Worm (Caenorhabditis elegans) whole organism, young adult: ENCODE results near the gene R06F6.12.

Experiments used
- B0035.1 ChIP-seq: sonication (generic microtip); optimal IDR thresholded peaks from 2 replicates; lab custom pipeline; 2016; ENCODE audit warnings: missing genetic modification characterization, mild to moderate bottlenecking, missing compliant biosample characterization, missing genotype, missing genetic modification reagents
- B0336.3 ChIP-seq: fragments of 200-800 bp; sonication (Bioruptor generic); IDR thresholded peaks from 2 replicates; pipeline ENCODE4 v1.3.6; 2022; ENCODE audit warnings: missing genetic modification characterization, missing compliant biosample characterization
- C06A6.2 ChIP-seq: fragments of 200-800 bp; sonication (Bioruptor generic); conservative IDR thresholded peaks from 2 replicates; pipeline ENCODE4 v1.3.6; 2022; ENCODE audit warnings: missing genetic modification characterization, missing compliant biosample characterization
- D2030.7 ChIP-seq: fragments of 200-800 bp; sonication (Bioruptor generic); IDR thresholded peaks from 2 replicates; pipeline ENCODE4 v1.3.6; 2022; ENCODE audit warnings: missing genetic modification reagents, missing genetic modification characterization, missing compliant biosample characterization
- F10E7.11 ChIP-seq: sonication (generic microtip); optimal IDR thresholded peaks from 2 replicates; lab custom pipeline; 2017; ENCODE audit warnings: mild to moderate bottlenecking, missing genetic modification characterization, moderate library complexity, missing compliant biosample characterization
- F33H1.4 ChIP-seq: fragments of 200-800 bp; sonication (Bioruptor generic); IDR thresholded peaks from 2 replicates; pipeline ENCODE4 v1.3.6; 2022; ENCODE audit warnings: missing genetic modification reagents, missing genetic modification characterization, missing compliant biosample characterization
- F37B4.10 ChIP-seq: fragments of 200-800 bp; sonication (Bioruptor generic); IDR thresholded peaks from 2 replicates; pipeline ENCODE4 v1.3.6; 2022; ENCODE audit warnings: missing genetic modification characterization, missing compliant biosample characterization
- F39B2.1 ChIP-seq: fragments of 200-800 bp; sonication (Bioruptor generic); IDR thresholded peaks from 2 replicates; pipeline ENCODE4 v1.3.6; 2022; ENCODE audit warnings: missing genetic modification reagents, missing genetic modification characterization, missing compliant biosample characterization
- F57C9.4 ChIP-seq: sonication (generic microtip); optimal IDR thresholded peaks from 2 replicates; lab custom pipeline; 2017; ENCODE audit warnings: mild to moderate bottlenecking, missing genetic modification characterization, missing compliant biosample characterization
- T07F8.4 ChIP-seq: sonication (generic microtip); optimal IDR thresholded peaks from 2 replicates; lab custom pipeline; 2016; ENCODE audit warnings: mild to moderate bottlenecking, missing genetic modification characterization, moderate library complexity, missing compliant biosample characterization
- T26A5.8 ChIP-seq: sonication (generic microtip); optimal IDR thresholded peaks from 2 replicates; lab custom pipeline; 2016; ENCODE audit warnings: missing genetic modification characterization, missing compliant biosample characterization
- Y79H2A.3 ChIP-seq: fragments of 200-800 bp; sonication (Bioruptor generic); conservative IDR thresholded peaks from 2 replicates; pipeline ENCODE4 v1.3.6; 2022; ENCODE audit warnings: missing genetic modification reagents, missing genetic modification characterization, missing compliant biosample characterization
- Y95B8A.8 ChIP-seq: fragments of 200-800 bp; sonication (Bioruptor generic); IDR thresholded peaks from 2 replicates; pipeline ENCODE4 v1.3.6; 2022; ENCODE audit warnings: missing genetic modification reagents, missing genetic modification characterization, missing compliant biosample characterization
- akir-1 ChIP-seq: fragments of 200-800 bp; sonication (Bioruptor generic); optimal IDR thresholded peaks from 2 replicates; lab custom pipeline; 2018; ENCODE audit warnings: mild to moderate bottlenecking, missing genetic modification characterization, moderate library complexity, missing compliant biosample characterization
- aptf-2 ChIP-seq: fragments of 200-800 bp; sonication (Bioruptor generic); conservative IDR thresholded peaks from 2 replicates; pipeline ENCODE4 v1.3.6; 2022; ENCODE audit warnings: missing genetic modification reagents, missing genetic modification characterization, missing compliant biosample characterization
- atf-7 ChIP-seq: sonication (generic microtip); optimal IDR thresholded peaks from 2 replicates; lab custom pipeline; 2017; ENCODE audit warnings: mild to moderate bottlenecking, missing genetic modification characterization, missing compliant biosample characterization
- athp-1 ChIP-seq: sonication (generic microtip); optimal IDR thresholded peaks from 2 replicates; lab custom pipeline; 2017; ENCODE audit warnings: mild to moderate bottlenecking, missing genetic modification characterization, missing compliant biosample characterization
- bed-2 ChIP-seq: fragments of 200-800 bp; sonication (Bioruptor generic); IDR thresholded peaks from 2 replicates; pipeline ENCODE4 v1.3.6; 2022; ENCODE audit warnings: missing genetic modification reagents, missing genetic modification characterization, missing compliant biosample characterization
- cebp-1 ChIP-seq, 2 experiments: fragments of 200-800 bp in 1 of 2; sonication (Bioruptor generic) in 1 of 2; sonication (generic microtip) in 1 of 2; IDR thresholded peaks in 1 of 2; optimal IDR thresholded peaks in 1 of 2; 2 replicates each; pipeline versions ENCODE4 v1.3.6 to Lab custom; 2017 to 2022; ENCODE audit warnings: missing compliant biosample characterization in 2 of 2, missing genetic modification characterization in 2 of 2, mild to moderate bottlenecking in 1 of 2, missing genetic modification reagents in 1 of 2, moderate library complexity in 1 of 2
- ceh-58 ChIP-seq: fragments of 200-800 bp; sonication (Bioruptor generic); IDR thresholded peaks from 2 replicates; pipeline ENCODE4 v1.3.6; 2022; ENCODE audit warnings: missing genetic modification characterization, missing compliant biosample characterization
- die-1 ChIP-seq: sonication (generic microtip); optimal IDR thresholded peaks from 2 replicates; lab custom pipeline; 2016; ENCODE audit warnings: missing genotype, mild to moderate bottlenecking, missing genetic modification characterization, missing compliant biosample characterization
- dpl-1 ChIP-seq: fragments of 150-350 bp; optimal IDR thresholded peaks from 2 replicates; lab custom pipeline; 2014; ENCODE audit warnings: missing biosample characterization, missing genetic modification reagents, missing genetic modification characterization
- hmg-1.2 ChIP-seq: fragments of 200-800 bp; sonication (Bioruptor generic); IDR thresholded peaks from 2 replicates; pipeline ENCODE4 v1.3.6; 2022; ENCODE audit warnings: missing genetic modification reagents, missing genetic modification characterization, missing compliant biosample characterization
- hrde-1 ChIP-seq: sonication (generic microtip); optimal IDR thresholded peaks from 2 replicates; lab custom pipeline; 2016; ENCODE audit warnings: missing genetic modification characterization, mild to moderate bottlenecking, missing compliant biosample characterization, moderate library complexity, missing genotype, missing genetic modification reagents, borderline replicate concordance
- lag-1 ChIP-seq: fragments of 200-800 bp; sonication (Bioruptor generic); IDR thresholded peaks from 2 replicates; pipeline ENCODE4 v1.3.6; 2022; ENCODE audit warnings: missing genetic modification reagents, missing genetic modification characterization, missing compliant biosample characterization
- lsy-27 ChIP-seq: sonication (generic microtip); optimal IDR thresholded peaks from 2 replicates; lab custom pipeline; 2017; ENCODE audit warnings: missing genetic modification characterization, mild to moderate bottlenecking, missing compliant biosample characterization, antibody characterized with exemption, missing genotype, borderline replicate concordance; ENCODE audit not compliant: insufficient read depth
- madf-6 ChIP-seq: fragments of 200-800 bp; sonication (Bioruptor generic); IDR thresholded peaks from 2 replicates; pipeline ENCODE4 v1.3.6; 2022; ENCODE audit warnings: missing genetic modification reagents, missing genetic modification characterization, missing compliant biosample characterization
- madf-8 ChIP-seq: fragments of 200-800 bp; sonication (Bioruptor generic); conservative IDR thresholded peaks from 2 replicates; pipeline ENCODE4 v1.3.6; 2022; ENCODE audit warnings: missing genetic modification reagents, missing genetic modification characterization, missing compliant biosample characterization
- mel-28 ChIP-seq: sonication (generic microtip); optimal IDR thresholded peaks from 2 replicates; lab custom pipeline; 2016; ENCODE audit warnings: borderline replicate concordance, mild to moderate bottlenecking, missing genetic modification characterization, missing compliant biosample characterization
- mxl-1 ChIP-seq: sonication (generic microtip); optimal IDR thresholded peaks from 2 replicates; lab custom pipeline; 2016; ENCODE audit warnings: missing genetic modification characterization, missing compliant biosample characterization
- nfyb-1 ChIP-seq: fragments of 200-800 bp; sonication (Bioruptor generic); IDR thresholded peaks from 2 replicates; pipeline ENCODE4 v1.3.6; 2022; ENCODE audit warnings: missing genetic modification reagents, missing genetic modification characterization, missing compliant biosample characterization
- pbrm-1 ChIP-seq: fragments of 200-800 bp; sonication (Bioruptor generic); IDR thresholded peaks from 2 replicates; pipeline ENCODE4 v1.3.6; 2022; ENCODE audit warnings: missing genetic modification reagents, missing genetic modification characterization, missing compliant biosample characterization
- repo-1 ChIP-seq: sonication (generic microtip); optimal IDR thresholded peaks from 2 replicates; lab custom pipeline; 2017; ENCODE audit warnings: mild to moderate bottlenecking, missing genetic modification characterization, missing compliant biosample characterization
- snpc-4 ChIP-seq, 5 experiments: fragments of 150-350 bp in 1 of 5; sonication (generic microtip) in 4 of 5; optimal IDR thresholded peaks; 2 replicates each; lab custom pipeline; 2014 to 2018; ENCODE audit warnings: missing genetic modification characterization in 5 of 5, missing biosample characterization in 3 of 5, antibody characterized with exemption in 2 of 5, mild to moderate bottlenecking in 2 of 5, missing compliant biosample characterization in 2 of 5, missing genotype in 2 of 5, moderate library complexity in 2 of 5, missing genetic modification reagents in 1 of 5
- tbx-9 ChIP-seq: sonication (generic microtip); optimal IDR thresholded peaks from 2 replicates; lab custom pipeline; 2016; ENCODE audit warnings: borderline replicate concordance, missing genetic modification characterization, inconsistent platforms, missing compliant biosample characterization
- unc-130 ChIP-seq: sonication (generic microtip); optimal IDR thresholded peaks from 2 replicates; lab custom pipeline; 2016; ENCODE audit warnings: missing genetic modification reagents, missing genetic modification characterization, missing compliant biosample characterization
- unc-62 ChIP-seq: fragments of 150-350 bp; optimal IDR thresholded peaks from 2 replicates; lab custom pipeline; 2014; ENCODE audit warnings: missing biosample characterization, missing genetic modification reagents, missing genetic modification characterization
- xnd-1 ChIP-seq: sonication (generic microtip); optimal IDR thresholded peaks from 2 replicates; lab custom pipeline; 2016; ENCODE audit warnings: missing genotype, missing genetic modification reagents, missing genetic modification characterization, missing compliant biosample characterization
- ztf-18 ChIP-seq: sonication (generic microtip); optimal IDR thresholded peaks from 2 replicates; lab custom pipeline; 2016; ENCODE audit warnings: missing genotype, mild to moderate bottlenecking, missing genetic modification characterization, missing compliant biosample characterization
- ztf-22 ChIP-seq: fragments of 200-800 bp; sonication (Bioruptor generic); optimal IDR thresholded peaks from 2 replicates; lab custom pipeline; 2018; ENCODE audit warnings: mild to moderate bottlenecking, missing genetic modification characterization, moderate library complexity, missing compliant biosample characterization
- ztf-25 ChIP-seq: fragments of 200-800 bp; sonication (Bioruptor generic); IDR thresholded peaks from 2 replicates; pipeline ENCODE4 v1.3.6; 2022; ENCODE audit warnings: missing genetic modification reagents, missing genetic modification characterization, missing compliant biosample characterization
- ztf-3 ChIP-seq: fragments of 200-800 bp; sonication (Bioruptor generic); optimal IDR thresholded peaks from 2 replicates; lab custom pipeline; 2018; ENCODE audit warnings: mild to moderate bottlenecking, missing genetic modification characterization, missing compliant biosample characterization
- ztf-6 ChIP-seq: fragments of 200-800 bp; sonication (Bioruptor generic); IDR thresholded peaks from 2 replicates; pipeline ENCODE4 v1.3.6; 2022; ENCODE audit warnings: missing genetic modification reagents, missing genetic modification characterization, missing compliant biosample characterization

Gene R06F6.12

ce11 chrII:10872541-10872940, 48.7 kb upstream of the R06F6.12 start, which contains the start of the genes cyn-4 and copz-1 (continued):
- TF ChIP-seq ceh-58 (GFP tag; lab: Robert Waterston, UW) (no peak), unc-130 (GFP tag; lab: Kevin White, UChicago) (peak; percentile 83), unc-62 (GFP tag; lab: Kevin White, UChicago) (no peak), repo-1 (tag; lab: Kevin White, UChicago) (no peak), madf-6 (GFP tag; lab: Robert Waterston, UW) (peak; percentile 75; the same call in 1 of the 2 replicates), F57C9.4 (no peak), ztf-22 (no peak)

- TF ChIP-seq snpc-4 (GFP tag; optimal IDR thresholded peaks at IDR 0.05; lab: Kevin White, UChicago) (peak; percentile 25), snpc-4 (tag; optimal IDR thresholded peaks at IDR 0.05; lab: Kevin White, UChicago) (no peak), atf-7 (peak; percentile 6), Y95B8A.8 (peak; percentile 13; the same call in 1 of the 2 replicates), B0035.1 (tag; lab: Kevin White, UChicago) (peak; percentile 6), F33H1.4 (peak; percentile 42), pbrm-1 (no peak), madf-6 (GFP tag; lab: Robert Waterston, UW) (peak; percentile 49; the same call in 1 of the 2 replicates), T07F8.4 (no peak), ceh-58 (GFP tag; lab: Robert Waterston, UW) (peak; percentile 81; the same call in 1 of the 2 replicates), B0336.3 (GFP tag; lab: Robert Waterston, UW) (0 out of 2 replicates have a peak, but pooled peaks have one; percentile 15), ztf-25 (GFP tag; lab: Robert Waterston, UW) (0 out of 2 replicates have a peak, but pooled peaks have one; percentile 66), xnd-1 (tag; lab: Kevin White, UChicago) (no peak), cebp-1 (GFP tag; IDR thresholded peaks at IDR 0.05; lab: Robert Waterston, UW) (no peak), cebp-1 (tag; optimal IDR thresholded peaks at IDR 0.05; lab: Kevin White, UChicago) (peak; percentile 24), hmg-1.2 (GFP tag; lab: Robert Waterston, UW) (peak; percentile 5; the same call in 1 of the 2 replicates), hrde-1 (peak; percentile 48), nfyb-1 (GFP tag; lab: Robert Waterston, UW) (0 out of 2 replicates have a peak, but pooled peaks have one; percentile 20)
These were observed 46.8 kb upstream of the R06F6.12 start for ce11 chrII:10870698-10871097.

- peak; percentile 88; the same call in 1 of the 2 replicates for TF ChIP-seq lag-1 (GFP tag; lab: Robert Waterston, UW)
- no peak for TF ChIP-seq ceh-58 (GFP tag; lab: Robert Waterston, UW)
- TF ChIP-seq C06A6.2 = peak; percentile 93
- peak; percentile 43 for TF ChIP-seq mel-28 (tag; lab: Kevin White, UChicago)
- peak; percentile 91 for TF ChIP-seq D2030.7 (GFP tag; lab: Robert Waterston, UW)
- no peak for TF ChIP-seq F37B4.10 (GFP tag; lab: Robert Waterston, UW)
- TF ChIP-seq die-1 (tag; lab: Kevin White, UChicago) = no peak
- peak; percentile 54 for TF ChIP-seq F10E7.11 (tag; lab: Kevin White, UChicago)
- TF ChIP-seq dpl-1 (GFP tag; lab: Kevin White, UChicago) = peak; percentile 56
- no peak for TF ChIP-seq mxl-1 (tag; lab: Kevin White, UChicago)
- peak; percentile 55; the same call in 1 of the 2 replicates for TF ChIP-seq ztf-6
- TF ChIP-seq ztf-18 = peak; percentile 71
- TF ChIP-seq athp-1 (tag; lab: Kevin White, UChicago) = peak; percentile 98
- TF ChIP-seq akir-1 = no peak
- no peak for TF ChIP-seq bed-2 (GFP tag; lab: Robert Waterston, UW)
- peak; percentile 30; the same call in 1 of the 2 replicates for TF ChIP-seq F39B2.1
- TF ChIP-seq hrde-1 = peak; percentile 58
- peak; percentile 45 for TF ChIP-seq ztf-3
- TF ChIP-seq lsy-27 (tag; lab: Kevin White, UChicago) = no peak
- TF ChIP-seq aptf-2 (GFP tag; lab: Robert Waterston, UW) = no peak; the same call in 1 of the 2 replicates
- peak; percentile 88 for TF ChIP-seq hmg-1.2 (GFP tag; lab: Robert Waterston, UW)
- TF ChIP-seq madf-8 (GFP tag; lab: Robert Waterston, UW) = peak; percentile 74
- no peak for TF ChIP-seq tbx-9
- no peak for TF ChIP-seq Y79H2A.3 (GFP tag; lab: Robert Waterston, UW)
- TF ChIP-seq T26A5.8 = no peak
These were observed 44.9 kb upstream of the R06F6.12 start, which contains the start of the genes gmps-1 and cap-2 for ce11 chrII:10868670-10869246. Gene gmps-1 (minus strand): TSS chrII:10868720. Gene cap-2 (plus strand): TSS chrII:10869196.
